ENCODE assay signal across 2 worm cellular contexts in the genomic region with DNA sequence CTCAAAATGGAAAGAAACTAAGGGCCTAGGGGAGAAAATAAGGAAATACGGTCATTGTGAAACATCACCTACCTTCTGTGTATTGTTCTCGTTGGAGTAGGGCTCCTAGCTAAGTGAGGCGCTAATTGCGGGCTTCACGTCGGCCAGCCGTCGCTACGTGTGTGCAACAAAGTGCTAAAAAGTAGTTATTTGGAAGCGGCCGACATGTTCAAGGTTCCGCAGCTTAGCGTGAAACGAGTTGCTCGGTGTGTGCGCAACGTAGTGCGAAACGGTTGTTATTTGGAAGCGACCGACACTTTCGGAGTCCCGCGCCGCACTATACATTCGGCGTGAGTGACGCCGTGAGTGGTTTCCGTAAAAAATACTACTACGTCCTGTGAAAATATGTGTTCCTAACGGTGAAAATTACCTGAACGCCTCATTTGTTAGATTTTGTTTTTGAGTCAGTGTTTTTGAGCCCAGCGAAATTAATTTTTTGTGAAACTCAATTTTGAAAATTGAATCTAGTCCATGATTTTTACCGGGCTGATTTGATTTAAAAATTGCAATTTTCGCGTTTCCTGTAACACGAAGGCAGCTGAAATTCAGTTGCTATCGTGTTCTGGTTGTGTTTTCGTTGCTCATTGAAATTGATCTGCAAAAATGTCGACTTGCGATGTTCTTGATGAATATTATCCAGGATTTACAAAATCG.
A peak's percentile ranks its signal among the peaks of the same experiment; 100 is the strongest.
TF ChIP-seq lines count a peak whose summit lies in the region.

A gene (plus strand): TSS at position 643 of the 693 bp plus-strand sequence.

TF ChIP-seq in whole organism, L4 larva, 104 proteins besides CTCF, POLR2A, EP300 and RAD21:
- no peak for TF ChIP-seq aly-2 (tag; optimal IDR thresholded peaks at IDR 0.05; lab: Kevin White, UChicago)
- no peak for TF ChIP-seq lin-39 (tag; optimal IDR thresholded peaks at IDR 0.05; lab: Kevin White, UChicago)
- TF ChIP-seq aha-1 (tag; lab: Kevin White, UChicago), result peak; percentile 91
- 0 out of 2 replicates have a peak, but pooled peaks have one; percentile 19 for TF ChIP-seq snpc-1.2 (GFP tag; IDR thresholded peaks at IDR 0.05; lab: Robert Waterston, UW)
- no peak for TF ChIP-seq nhr-10 (tag; optimal IDR thresholded peaks at IDR 0.05; lab: Kevin White, UChicago)
- no peak for TF ChIP-seq Y5F2A.4 (GFP tag; optimal IDR thresholded peaks at IDR 0.05; lab: Kevin White, UChicago)
- TF ChIP-seq fos-1 (tag; optimal IDR thresholded peaks at IDR 0.05; lab: Kevin White, UChicago), result no peak
- TF ChIP-seq Y48G9A.11 (GFP tag; IDR thresholded peaks at IDR 0.05; lab: Robert Waterston, UW), result 0 out of 2 replicates have a peak, but pooled peaks have one; percentile 54
TF ChIP-seq in whole organism, L4 larva: peak in this region for 3.

TF ChIP-seq in whole organism, young adult, 124 proteins besides CTCF, POLR2A, EP300 and RAD21:
- TF ChIP-seq snpc-4 (GFP tag; optimal IDR thresholded peaks at IDR 0.05; lab: Kevin White, UChicago) (no peak), snpc-4 (tag; optimal IDR thresholded peaks at IDR 0.05; lab: Kevin White, UChicago) (peak in 3 of 4 experiments; percentile 51 to 95 (median 91)), rpc-1 (optimal IDR thresholded peaks at IDR 0.05; lab: Kevin White, UChicago) (no peak), rpc-1 (tag; optimal IDR thresholded peaks at IDR 0.05; lab: Kevin White, UChicago) (peak; percentile 22), egl-44 (GFP tag; IDR thresholded peaks at IDR 0.05; lab: Robert Waterston, UW) (no peak), efl-1 (GFP tag; optimal IDR thresholded peaks at IDR 0.05; lab: Kevin White, UChicago) (no peak), snpc-1.1 (tag; optimal IDR thresholded peaks at IDR 0.05; lab: Kevin White, UChicago; ENCODE audit: insufficient read depth) (peak; percentile 84)
